Worm (Caenorhabditis elegans): ENCODE results near the gene H05C05.2.

DNA sequence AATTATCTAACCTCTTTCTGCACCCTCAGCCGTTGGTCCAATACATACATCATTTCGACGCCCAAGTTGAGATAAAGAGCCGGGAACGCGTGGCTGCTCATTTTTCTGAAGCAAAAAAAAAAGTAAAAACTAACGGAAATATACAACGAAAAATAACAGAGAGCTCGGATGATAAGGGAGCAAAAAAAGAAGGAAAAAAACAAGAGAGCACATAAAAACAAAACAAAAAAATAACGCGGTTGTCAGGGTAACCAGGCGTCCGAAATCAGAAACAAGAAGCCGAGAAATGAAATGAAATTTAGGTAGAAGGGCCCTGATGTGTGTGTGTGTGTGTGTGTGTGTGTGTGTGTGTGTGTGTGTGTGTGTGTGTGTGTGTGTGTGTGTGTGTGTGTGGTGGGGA is 40.8 kb downstream of the H05C05.2 start, which contains the start of gene R10F2.5:
- TF ChIP-seq unc-62 (GFP tag; optimal IDR thresholded peaks at IDR 0.05) (no peak), attf-6 (GFP tag; IDR thresholded peaks at IDR 0.05) (no peak), Y53F4B.3 (GFP tag; IDR thresholded peaks at IDR 0.05) (no peak), lin-26 (GFP tag; IDR thresholded peaks at IDR 0.05) (no peak), unc-130 (GFP tag; optimal IDR thresholded peaks at IDR 0.05) (no peak)

Data from whole organism, young adult.